Worm (Caenorhabditis elegans) whole organism, mixed stage, embryonic: ENCODE data around the gene gst-30.

Experiments
- bed-3 ChIP-seq: fragments of 200-800 bp; sonication (Bioruptor generic); optimal IDR thresholded peaks from 3 replicates; lab custom pipeline; 2018; ENCODE audit warnings: mild to moderate bottlenecking, missing genetic modification characterization, moderate library complexity, missing compliant biosample characterization
- blmp-1 ChIP-seq: fragments of 150-350 bp; optimal IDR thresholded peaks from 2 replicates; lab custom pipeline; 2014; ENCODE audit warnings: missing biosample characterization, missing genetic modification characterization
- drap-1 ChIP-seq: fragments of 200-800 bp; sonication (Bioruptor generic); optimal IDR thresholded peaks from 3 replicates; lab custom pipeline; 2018; ENCODE audit warnings: mild to moderate bottlenecking, missing genetic modification characterization, missing compliant biosample characterization
- lsy-2 ChIP-seq: fragments of 150-350 bp; optimal IDR thresholded peaks from 2 replicates; lab custom pipeline; 2014; ENCODE audit warnings: missing biosample characterization, missing genetic modification characterization
- nhr-12 ChIP-seq: fragments of 150-350 bp; optimal IDR thresholded peaks from 2 replicates; lab custom pipeline; 2014; ENCODE audit warnings: missing biosample characterization, missing genetic modification characterization
- nhr-28 ChIP-seq: fragments of 150-350 bp; optimal IDR thresholded peaks from 2 replicates; lab custom pipeline; 2014; ENCODE audit warnings: missing biosample characterization, missing genetic modification characterization
- nhr-76 ChIP-seq: sonication (generic microtip); optimal IDR thresholded peaks from 2 replicates; lab custom pipeline; 2017; ENCODE audit warnings: missing biosample characterization, missing genetic modification characterization
- snpc-4 ChIP-seq: fragments of 150-350 bp; optimal IDR thresholded peaks from 2 replicates; lab custom pipeline; 2014; ENCODE audit warnings: missing biosample characterization, missing genetic modification characterization
- unc-120 ChIP-seq: sonication (generic microtip); optimal IDR thresholded peaks from 2 replicates; lab custom pipeline; 2017; ENCODE audit warnings: missing genetic modification characterization, missing compliant biosample characterization; ENCODE audit not compliant: poor library complexity, severe bottlenecking
- unc-39 ChIP-seq: fragments of 150-350 bp; optimal IDR thresholded peaks from 2 replicates; lab custom pipeline; 2014; ENCODE audit warnings: missing biosample characterization, missing genetic modification characterization
- unc-62 ChIP-seq: fragments of 150-350 bp; optimal IDR thresholded peaks from 2 replicates; lab custom pipeline; 2014; ENCODE audit warnings: missing biosample characterization, missing genetic modification reagents, missing genetic modification characterization
- ztf-11 ChIP-seq: fragments of 150-350 bp; optimal IDR thresholded peaks from 2 replicates; lab custom pipeline; 2014; ENCODE audit warnings: missing biosample characterization, missing genetic modification characterization

ce11 chrII:4888527-4889487 is 46.0 kb downstream of the gst-30 start, which contains the start of gene pgm-1:
- peak; percentile 34 for TF ChIP-seq unc-120
- TF ChIP-seq lsy-2 (tag; lab: Kevin White, UChicago) = no peak
- TF ChIP-seq unc-39 (tag; lab: Kevin White, UChicago) = no peak
- no peak for TF ChIP-seq drap-1 (GFP tag; lab: Kevin White, UChicago)
- no peak for TF ChIP-seq snpc-4 (tag; lab: Kevin White, UChicago)
- no peak for TF ChIP-seq nhr-12 (tag; lab: Kevin White, UChicago)
- TF ChIP-seq blmp-1 (tag; lab: Kevin White, UChicago) = no peak
- TF ChIP-seq unc-62 (GFP tag; lab: Kevin White, UChicago) = no peak
- no peak for TF ChIP-seq nhr-28 (tag; lab: Kevin White, UChicago)
- no peak for TF ChIP-seq bed-3
- no peak for TF ChIP-seq nhr-76 (tag; lab: Kevin White, UChicago)
- TF ChIP-seq ztf-11 (tag; lab: Kevin White, UChicago) = no peak
